Fruit fly (Drosophila melanogaster): ENCODE results near the gene CG7600.

The CG7600 gene

dm6 chr3L:11261456-11262082 is 51.0 kb downstream of the CG7600 start (continued):
- TF ChIP-seq CG4424 (GFP tag; optimal IDR thresholded peaks at IDR 0.05) (peak; percentile 76), Myb (GFP tag; optimal IDR thresholded peaks at IDR 0.05) (no peak), lab (GFP tag; optimal IDR thresholded peaks at IDR 0.05) (peak; percentile 88), jigr1 (GFP tag; IDR thresholded peaks at IDR 0.05) (peak; percentile 51; the same call in 2 of the 3 replicates), CG7745 (tag; optimal IDR thresholded peaks at IDR 0.05) (no peak), CG13624 (GFP tag; optimal IDR thresholded peaks at IDR 0.05) (no peak), unc-4 (GFP tag; IDR thresholded peaks at IDR 0.05; ENCODE audit: partially characterized antibody) (no peak), CG34224 (GFP tag; IDR thresholded peaks at IDR 0.05; ENCODE audit: partially characterized antibody) (no peak), NC2α (GFP tag; optimal IDR thresholded peaks at IDR 0.05) (no peak), Sry-δ (GFP tag; optimal IDR thresholded peaks at IDR 0.05) (no peak), CG33213 (GFP tag; optimal IDR thresholded peaks at IDR 0.05) (no peak), Hmr (GFP tag; optimal IDR thresholded peaks at IDR 0.05) (peak; percentile 65), CG13287 (GFP tag; IDR thresholded peaks at IDR 0.05; ENCODE audit: partially characterized antibody) (no peak), CG4730 (GFP tag; IDR thresholded peaks at IDR 0.05) (peak; percentile 83), grau (tag; optimal IDR thresholded peaks at IDR 0.05) (peak; percentile 93), scrt (GFP tag; optimal IDR thresholded peaks at IDR 0.05) (peak; percentile 48), Tbp (GFP tag; optimal IDR thresholded peaks at IDR 0.05) (no peak), CG10565 (GFP tag; optimal IDR thresholded peaks at IDR 0.05) (no peak), nom (GFP tag; optimal IDR thresholded peaks at IDR 0.05) (peak; percentile 92), Deaf1 (tag; optimal IDR thresholded peaks at IDR 0.05) (peak; percentile 66), Sin3A (optimal IDR thresholded peaks at IDR 0.05) (no peak), CG11695 (GFP tag; IDR thresholded peaks at IDR 0.05) (peak; percentile 93), CG7556 (GFP tag; optimal IDR thresholded peaks at IDR 0.05) (peak; percentile 87), Mes4 (GFP tag; optimal IDR thresholded peaks at IDR 0.05) (no peak), grn (GFP tag; optimal IDR thresholded peaks at IDR 0.05) (no peak), cg (GFP tag; optimal IDR thresholded peaks at IDR 0.05) (no peak), p53 (GFP tag; optimal IDR thresholded peaks at IDR 0.05) (no peak), CG33557 (GFP tag; optimal IDR thresholded peaks at IDR 0.05) (peak; percentile 83), Ptx1 (GFP tag; IDR thresholded peaks at IDR 0.05) (peak; percentile 93), CG12219 (GFP tag; optimal IDR thresholded peaks at IDR 0.05) (peak; percentile 59), nau (GFP tag; optimal IDR thresholded peaks at IDR 0.05) (peak; percentile 54), Atf-2 (GFP tag; optimal IDR thresholded peaks at IDR 0.05) (peak; percentile 12), E2f1 (GFP tag; IDR thresholded peaks at IDR 0.05) (peak; percentile 88), Blimp-1 (GFP tag; optimal IDR thresholded peaks at IDR 0.05) (peak; percentile 88), bbx (GFP tag; IDR thresholded peaks at IDR 0.05; ENCODE audit: partially characterized antibody) (no peak), vnd (GFP tag; IDR thresholded peaks at IDR 0.05; ENCODE audit: partially characterized antibody) (no peak), CG11723 (GFP tag; optimal IDR thresholded peaks at IDR 0.05) (peak; percentile 67), odd (GFP tag; optimal IDR thresholded peaks at IDR 0.05) (peak; percentile 83), CG4854 (GFP tag; optimal IDR thresholded peaks at IDR 0.05) (peak; percentile 15), lola (GFP tag; optimal IDR thresholded peaks at IDR 0.05) (peak in 1 of 3 experiments; percentile 94), NC2β (GFP tag; optimal IDR thresholded peaks at IDR 0.05) (no peak), Lim3 (GFP tag; IDR thresholded peaks at IDR 0.05) (peak; percentile 51; the same call in 1 of the 2 replicates), slou (GFP tag; optimal IDR thresholded peaks at IDR 0.05) (peak; percentile 56), CG13775 (GFP tag; optimal IDR thresholded peaks at IDR 0.05) (peak; percentile 69), CG42726 (GFP tag; IDR thresholded peaks at IDR 0.05; ENCODE audit: partially characterized antibody) (no peak), CG12744 (GFP tag; optimal IDR thresholded peaks at IDR 0.05) (no peak), Optix (GFP tag; IDR thresholded peaks at IDR 0.05) (peak; percentile 53; the same call in 1 of the 3 replicates), CG8281 (tag; optimal IDR thresholded peaks at IDR 0.05) (peak; percentile 68), HLH3B (GFP tag; IDR thresholded peaks at IDR 0.05) (peak; percentile 90)
